Fruit fly (Drosophila melanogaster) whole organism: ENCODE data around the gene CG43077.

Experiments used
- CG8478 ChIP-seq: fragments of >200 bp; optimal IDR thresholded peaks from 2 replicates; lab custom pipeline; 2018; ENCODE audit warnings: inconsistent platforms
- pan ChIP-seq: fragments of >200 bp; optimal IDR thresholded peaks from 2 replicates; lab custom pipeline; 2017
- psq ChIP-seq: fragments of >200 bp; optimal IDR thresholded peaks from 2 replicates; lab custom pipeline; 2017

DNA sequence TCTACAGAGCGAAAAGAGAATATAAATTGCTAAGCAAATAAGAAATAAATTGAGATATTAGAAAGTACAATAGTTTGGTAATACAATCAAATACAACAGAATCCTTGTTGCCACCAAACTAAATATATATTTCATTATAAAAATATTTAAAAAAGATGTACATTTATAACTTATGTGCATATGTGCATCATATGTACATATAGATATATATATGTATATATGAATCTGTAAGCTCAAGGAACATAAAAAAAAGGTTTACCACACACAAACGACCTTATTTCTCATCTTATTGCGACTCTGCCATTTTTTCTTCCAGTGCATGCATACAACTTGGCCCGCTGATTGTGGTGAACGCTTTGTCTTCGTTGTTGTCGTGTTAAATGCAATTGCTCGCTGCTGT, 45.0 kb upstream of the CG43077 start:
- TF ChIP-seq psq (lab: Kevin White, UChicago) = no peak
- TF ChIP-seq CG8478 (lab: Kevin White, UChicago) = no peak
- TF ChIP-seq pan (lab: Kevin White, UChicago) = no peak
